Fruit fly (Drosophila melanogaster) whole organism, embryonic: Measurements from ENCODE around the gene stac.

Source experiments
- Abd-B ChIP-seq: fragments of 200-800 bp; sonication (Bioruptor generic); optimal IDR thresholded peaks from 2 replicates; lab custom pipeline; 2018; ENCODE audit warnings: missing biosample characterization, mild to moderate bottlenecking, missing genetic modification characterization, moderate library complexity
- B-H2 ChIP-seq: fragments of 200-800 bp; sonication (Bioruptor generic); optimal IDR thresholded peaks from 2 replicates; lab custom pipeline; 2018; ENCODE audit warnings: missing biosample characterization, mild to moderate bottlenecking, missing genetic modification characterization
- CG10565 ChIP-seq: fragments of 200-800 bp; sonication (Bioruptor generic); optimal IDR thresholded peaks from 3 replicates; lab custom pipeline; 2016; ENCODE audit warnings: missing biosample characterization, mild to moderate bottlenecking, missing genetic modification characterization
- CG10959 ChIP-seq: fragments of 200-800 bp; sonication (Bioruptor generic); IDR thresholded peaks from 2 replicates; pipeline ENCODE4 v1.3.6; 2022; ENCODE audit warnings: missing biosample characterization, missing genetic modification characterization
- CG11456 ChIP-seq: fragments of 200-800 bp; sonication (Bioruptor generic); IDR thresholded peaks from 3 replicates; pipeline ENCODE4 v1.3.6; 2022; ENCODE audit warnings: missing biosample characterization, missing genetic modification characterization
- CG11560 ChIP-seq: fragments of 200-800 bp; sonication (Bioruptor generic); IDR thresholded peaks from 3 replicates; pipeline ENCODE4 v1.3.6; 2022; ENCODE audit warnings: missing biosample characterization, missing genetic modification characterization
- CG13287 ChIP-seq: fragments of 200-800 bp; sonication (Bioruptor generic); IDR thresholded peaks from 2 replicates; pipeline ENCODE4 v1.3.6; 2022; ENCODE audit warnings: missing biosample characterization, missing genetic modification characterization; ENCODE audit not compliant: partially characterized antibody
- CG13624 ChIP-seq: fragments of 200-800 bp; sonication (Bioruptor generic); optimal IDR thresholded peaks from 2 replicates; lab custom pipeline; 2016; ENCODE audit warnings: missing biosample characterization, missing genetic modification characterization
- CG14014 ChIP-seq: fragments of 200-800 bp; sonication (Bioruptor generic); IDR thresholded peaks from 2 replicates; pipeline ENCODE4 v1.3.6; 2022; ENCODE audit warnings: missing biosample characterization, missing genetic modification characterization
- CG1647 ChIP-seq: fragments of 200-800 bp; sonication (Bioruptor generic); optimal IDR thresholded peaks from 3 replicates; lab custom pipeline; 2016; ENCODE audit warnings: missing biosample characterization, missing genetic modification characterization
- CG17385 ChIP-seq: fragments of 200-800 bp; sonication (Bioruptor generic); optimal IDR thresholded peaks from 3 replicates; lab custom pipeline; 2018; ENCODE audit warnings: missing biosample characterization, mild to moderate bottlenecking, missing genetic modification characterization
- CG17612 ChIP-seq: fragments of 200-800 bp; sonication (Bioruptor generic); IDR thresholded peaks from 2 replicates; pipeline ENCODE4 v1.3.6; 2022; ENCODE audit warnings: missing biosample characterization, missing genetic modification characterization
- CG18011 ChIP-seq: fragments of 200-800 bp; sonication (Bioruptor generic); optimal IDR thresholded peaks from 2 replicates; lab custom pipeline; 2017; ENCODE audit warnings: missing biosample characterization, missing genetic modification characterization, mild to moderate bottlenecking, moderate library complexity, missing genotype
- CG2199 ChIP-seq: fragments of 200-800 bp; sonication (Bioruptor generic); IDR thresholded peaks from 3 replicates; pipeline ENCODE4 v1.3.6; 2022; ENCODE audit warnings: missing biosample characterization, missing genetic modification characterization
- CG2202 ChIP-seq: fragments of 200-800 bp; sonication (Bioruptor generic); optimal IDR thresholded peaks from 2 replicates; lab custom pipeline; 2018; ENCODE audit warnings: missing biosample characterization, mild to moderate bottlenecking, missing genetic modification characterization
- CG30403 ChIP-seq: fragments of 200-800 bp; sonication (Bioruptor generic); optimal IDR thresholded peaks from 3 replicates; lab custom pipeline; 2016; ENCODE audit warnings: missing biosample characterization, missing genetic modification characterization
- CG3065 ChIP-seq: fragments of 200-800 bp; sonication (Bioruptor generic); optimal IDR thresholded peaks from 2 replicates; lab custom pipeline; 2016; ENCODE audit warnings: missing biosample characterization, missing genetic modification characterization
- CG3163 ChIP-seq: fragments of 200-800 bp; sonication (Bioruptor generic); optimal IDR thresholded peaks from 3 replicates; lab custom pipeline; 2016; ENCODE audit warnings: missing biosample characterization, missing genetic modification characterization
- CG33213 ChIP-seq: fragments of 200-800 bp; sonication (Bioruptor generic); optimal IDR thresholded peaks from 3 replicates; lab custom pipeline; 2016; ENCODE audit warnings: missing biosample characterization, missing genetic modification characterization
- CG34376 ChIP-seq: fragments of 200-800 bp; sonication (Bioruptor generic); optimal IDR thresholded peaks from 2 replicates; lab custom pipeline; 2018; ENCODE audit warnings: missing biosample characterization, mild to moderate bottlenecking, missing genetic modification characterization
- CG4360 ChIP-seq: fragments of 200-800 bp; sonication (Bioruptor generic); IDR thresholded peaks from 2 replicates; pipeline ENCODE4 v1.3.6; 2022; ENCODE audit warnings: missing biosample characterization, missing genetic modification characterization
- CG4730 ChIP-seq: fragments of 200-800 bp; sonication (Bioruptor generic); IDR thresholded peaks from 2 replicates; pipeline ENCODE4 v1.3.6; 2022; ENCODE audit warnings: missing biosample characterization, missing genetic modification characterization
- CG5245 ChIP-seq: fragments of 200-800 bp; sonication (Bioruptor generic); optimal IDR thresholded peaks from 3 replicates; lab custom pipeline; 2016; ENCODE audit warnings: missing biosample characterization, missing genetic modification characterization
- CG6689 ChIP-seq: fragments of 200-800 bp; sonication (Bioruptor generic); IDR thresholded peaks from 2 replicates; pipeline ENCODE4 v1.3.6; 2022; ENCODE audit warnings: missing biosample characterization, missing genetic modification characterization
- CG7556 ChIP-seq: fragments of 200-800 bp; sonication (Bioruptor generic); optimal IDR thresholded peaks from 2 replicates; lab custom pipeline; 2017; ENCODE audit warnings: missing biosample characterization, mild to moderate bottlenecking, missing genetic modification characterization
- CG7839 ChIP-seq: fragments of 200-800 bp; sonication (Bioruptor generic); optimal IDR thresholded peaks from 3 replicates; lab custom pipeline; 2018; ENCODE audit warnings: missing biosample characterization, mild to moderate bottlenecking, missing genetic modification characterization, moderate library complexity
- CG8765 ChIP-seq: fragments of 200-800 bp; sonication (Bioruptor generic); IDR thresholded peaks from 2 replicates; pipeline ENCODE4 v1.3.6; 2022; ENCODE audit warnings: missing biosample characterization, missing genetic modification characterization
- CG9437 ChIP-seq: fragments of 200-800 bp; sonication (Bioruptor generic); optimal IDR thresholded peaks from 2 replicates; lab custom pipeline; 2018; ENCODE audit warnings: missing biosample characterization, mild to moderate bottlenecking, missing genetic modification characterization
- CTCF ChIP-seq: fragments of 200-800 bp; sonication (Bioruptor generic); optimal IDR thresholded peaks from 2 replicates; lab custom pipeline; 2017; ENCODE audit warnings: missing biosample characterization, mild to moderate bottlenecking, missing genetic modification characterization, moderate library complexity
- D ChIP-seq, 2 experiments: fragments of 200-800 bp in 1 of 2; fragments of >200 bp in 1 of 2; sonication (Bioruptor generic) in 1 of 2; optimal IDR thresholded peaks; 2 replicates in 1 of 2; 3 replicates in 1 of 2; lab custom pipeline; 2017; ENCODE audit warnings: mild to moderate bottlenecking in 1 of 2, missing biosample characterization in 1 of 2, missing genetic modification characterization in 1 of 2, missing genetic modification reagents in 1 of 2
- Med ChIP-seq: fragments of 200-800 bp; sonication (Bioruptor generic); peaks from one replicate; lab custom pipeline; 2016; ENCODE audit warnings: missing biosample characterization, missing genetic modification characterization, mild to moderate bottlenecking, inconsistent platforms, moderate library complexity
- Sry-β ChIP-seq: fragments of 200-800 bp; sonication (Bioruptor generic); optimal IDR thresholded peaks from 2 replicates; lab custom pipeline; 2018; ENCODE audit warnings: missing biosample characterization, mild to moderate bottlenecking, missing genetic modification characterization, moderate library complexity
- ac ChIP-seq: fragments of 200-800 bp; sonication (Bioruptor generic); optimal IDR thresholded peaks from 3 replicates; lab custom pipeline; 2017; ENCODE audit warnings: missing biosample characterization, mild to moderate bottlenecking, missing genetic modification characterization
- al ChIP-seq: fragments of 200-800 bp; sonication (Bioruptor generic); IDR thresholded peaks from 2 replicates; pipeline ENCODE4 v1.3.6; 2022; ENCODE audit warnings: missing biosample characterization, missing genetic modification characterization
- ara ChIP-seq: fragments of 200-800 bp; sonication (Bioruptor generic); IDR thresholded peaks from 2 replicates; pipeline ENCODE4 v1.3.6; 2022; ENCODE audit warnings: missing biosample characterization, missing genetic modification characterization
- cad ChIP-seq: fragments of >200 bp; optimal IDR thresholded peaks from 2 replicates; lab custom pipeline; 2017; ENCODE audit warnings: missing biosample characterization, missing genetic modification characterization
- fd64A ChIP-seq: fragments of 200-800 bp; sonication (Bioruptor generic); optimal IDR thresholded peaks from 3 replicates; lab custom pipeline; 2018; ENCODE audit warnings: missing biosample characterization, mild to moderate bottlenecking, missing genetic modification characterization
- ftz-f1 ChIP-seq: fragments of 200-800 bp; sonication (Bioruptor generic); optimal IDR thresholded peaks from 2 replicates; lab custom pipeline; 2016; ENCODE audit warnings: missing biosample characterization, missing genetic modification characterization
- gcm ChIP-seq: fragments of 200-800 bp; sonication (Bioruptor generic); optimal IDR thresholded peaks from 2 replicates; lab custom pipeline; 2019; ENCODE audit warnings: missing biosample characterization, mild to moderate bottlenecking, missing genetic modification characterization, moderate library complexity
- hth ChIP-seq: fragments of >200 bp; optimal IDR thresholded peaks from 2 replicates; lab custom pipeline; 2017; ENCODE audit warnings: inconsistent platforms
- kah ChIP-seq: fragments of 200-800 bp; sonication (Bioruptor generic); optimal IDR thresholded peaks from 2 replicates; lab custom pipeline; 2018; ENCODE audit warnings: missing biosample characterization, mild to moderate bottlenecking, missing genetic modification characterization
- maf-S ChIP-seq: fragments of 200-800 bp; sonication (Bioruptor generic); optimal IDR thresholded peaks from 2 replicates; lab custom pipeline; 2016; ENCODE audit warnings: missing biosample characterization, missing genetic modification characterization
- pb ChIP-seq: fragments of 200-800 bp; sonication (Bioruptor generic); optimal IDR thresholded peaks from 3 replicates; lab custom pipeline; 2016; ENCODE audit warnings: missing biosample characterization, missing genetic modification characterization
- psq ChIP-seq: fragments of 200-800 bp; sonication (Bioruptor generic); optimal IDR thresholded peaks from 2 replicates; lab custom pipeline; 2017; ENCODE audit warnings: missing biosample characterization, missing genetic modification characterization
- ro ChIP-seq: fragments of 200-800 bp; sonication (Bioruptor generic); IDR thresholded peaks from 2 replicates; pipeline ENCODE4 v1.3.6; 2022; ENCODE audit warnings: missing biosample characterization, missing genetic modification characterization
- sens ChIP-seq: fragments of 200-800 bp; sonication (Bioruptor generic); peaks from one replicate; lab custom pipeline; 2016; ENCODE audit warnings: missing biosample characterization, missing genetic modification characterization
- shn ChIP-seq: fragments of 200-800 bp; sonication (Bioruptor generic); optimal IDR thresholded peaks from 3 replicates; lab custom pipeline; 2016; ENCODE audit warnings: missing biosample characterization, missing genetic modification characterization
- sr ChIP-seq: fragments of 200-800 bp; sonication (Bioruptor generic); IDR thresholded peaks from 3 replicates; pipeline ENCODE4 v1.3.6; 2022; ENCODE audit warnings: missing biosample characterization, missing genetic modification characterization
- tll ChIP-seq, 2 experiments: fragments of 200-800 bp in 1 of 2; fragments of >200 bp in 1 of 2; sonication (Bioruptor generic) in 1 of 2; optimal IDR thresholded peaks; 2 replicates each; lab custom pipeline; 2017 to 2019; ENCODE audit warnings: missing biosample characterization in 2 of 2, missing genetic modification characterization in 2 of 2, mild to moderate bottlenecking in 1 of 2, moderate library complexity in 1 of 2
- trem ChIP-seq: fragments of 200-800 bp; optimal IDR thresholded peaks from 3 replicates; lab custom pipeline; 2019; ENCODE audit warnings: missing biosample characterization, mild to moderate bottlenecking, missing genetic modification characterization, moderate library complexity
- tx ChIP-seq: fragments of 200-800 bp; sonication (Bioruptor generic); optimal IDR thresholded peaks from 2 replicates; lab custom pipeline; 2016; ENCODE audit warnings: missing biosample characterization, missing genetic modification characterization

The stac gene

dm6 chr3R:25074558-25074964 is 18.5 kb downstream of the stac start, which contains the start of the genes shams and CG11920 (continued):
- TF ChIP-seq CG33213 (GFP tag; lab: Kevin White, UChicago) (no peak), CG13624 (no peak), CG17385 (GFP tag; lab: Kevin White, UChicago) (no peak), CG14014 (GFP tag; lab: Robert Waterston, UW) (no peak), trem (peak; percentile 84), sr (GFP tag; lab: Robert Waterston, UW) (no peak), psq (no peak), CG17612 (GFP tag; lab: Robert Waterston, UW) (no peak), B-H2 (GFP tag; lab: Kevin White, UChicago) (no peak), CG11456 (GFP tag; lab: Robert Waterston, UW) (no peak), Abd-B (GFP tag; lab: Kevin White, UChicago) (no peak), al (GFP tag; lab: Robert Waterston, UW) (no peak), CG18011 (GFP tag; lab: Kevin White, UChicago) (no peak), CTCF (no peak), CG6689 (GFP tag; lab: Robert Waterston, UW) (no peak), maf-S (GFP tag; lab: Kevin White, UChicago) (no peak), CG1647 (GFP tag; lab: Kevin White, UChicago) (no peak)

DNA sequence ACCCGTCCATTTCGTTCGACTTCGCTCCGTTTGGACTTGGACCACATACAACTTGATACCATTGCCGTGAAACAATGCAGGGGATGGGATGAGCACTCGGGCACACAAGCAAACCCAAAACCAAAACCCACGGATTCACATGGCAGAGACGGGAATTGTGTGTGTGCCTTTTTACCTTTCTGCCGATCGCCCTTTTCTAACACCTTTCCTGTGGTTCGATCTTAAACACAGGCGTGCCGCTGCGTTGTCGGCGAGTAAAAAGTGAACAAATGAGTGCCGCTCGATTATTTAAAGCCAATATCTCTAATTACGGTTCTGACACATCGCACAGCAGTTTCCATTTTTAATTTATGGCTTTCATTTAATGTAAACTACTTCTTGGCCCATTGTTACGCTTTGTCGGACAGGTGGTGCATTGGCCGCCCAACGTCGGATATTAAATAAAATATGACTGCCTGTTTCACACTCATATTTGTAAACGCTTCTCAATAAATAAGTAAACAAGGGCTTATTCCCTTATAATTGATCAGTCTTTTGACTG is 21.3 kb downstream of the stac start:
- TF ChIP-seq CG8765 (GFP tag; lab: Robert Waterston, UW) = no peak
- TF ChIP-seq kah (GFP tag; lab: Kevin White, UChicago) = no peak
- peak; percentile 16 for TF ChIP-seq D (optimal IDR thresholded peaks at IDR 0.05; lab: Kevin White, UChicago)
- TF ChIP-seq D (GFP tag; optimal IDR thresholded peaks at IDR 0.05; lab: Kevin White, UChicago) = no peak
- peak; percentile 25 for TF ChIP-seq CG5245
- TF ChIP-seq CG10959 (GFP tag; lab: Robert Waterston, UW) = no peak
- no peak for TF ChIP-seq CG11560
- TF ChIP-seq tx (GFP tag; lab: Kevin White, UChicago) = no peak
- TF ChIP-seq CG4730 (GFP tag; lab: Robert Waterston, UW) = no peak
- TF ChIP-seq CG34376 = no peak
- no peak for TF ChIP-seq sr (GFP tag; lab: Robert Waterston, UW)
- no peak for TF ChIP-seq Sry-β (GFP tag; lab: Kevin White, UChicago)
- TF ChIP-seq ro = no peak
- no peak for TF ChIP-seq fd64A (GFP tag; lab: Kevin White, UChicago)
- no peak for TF ChIP-seq CG4360 (GFP tag; lab: Robert Waterston, UW)
- TF ChIP-seq Med (GFP tag; lab: Kevin White, UChicago) = peak; percentile 64
- TF ChIP-seq ara (GFP tag; lab: Robert Waterston, UW) = no peak
- TF ChIP-seq CG3065 = no peak
- no peak for TF ChIP-seq CG13287 (GFP tag; lab: Robert Waterston, UW)
- TF ChIP-seq CG11456 (GFP tag; lab: Robert Waterston, UW) = no peak
- peak; percentile 8 for TF ChIP-seq ac (GFP tag; lab: Kevin White, UChicago)
- TF ChIP-seq gcm = no peak
- no peak for TF ChIP-seq CG2202 (tag; lab: Kevin White, UChicago)
- TF ChIP-seq shn (GFP tag; lab: Kevin White, UChicago) = no peak
- no peak for TF ChIP-seq CG7839 (tag; lab: Kevin White, UChicago)
- TF ChIP-seq pb (GFP tag; lab: Kevin White, UChicago) = no peak
- TF ChIP-seq ftz-f1 (GFP tag; lab: Kevin White, UChicago) = no peak
- TF ChIP-seq sens (GFP tag; lab: Kevin White, UChicago) = peak; percentile 8
- TF ChIP-seq tll (GFP tag; optimal IDR thresholded peaks at IDR 0.05; lab: Kevin White, UChicago) = peak in 1 of 2 experiments; percentile 89
- peak; percentile 85; the same call in 2 of the 3 replicates for TF ChIP-seq CG2199 (GFP tag; lab: Robert Waterston, UW)
- TF ChIP-seq cad = peak; percentile 75
- TF ChIP-seq CG7556 (GFP tag; lab: Kevin White, UChicago) = no peak
- peak; percentile 50 for TF ChIP-seq hth
- TF ChIP-seq CG3163 (GFP tag; lab: Kevin White, UChicago) = no peak
- no peak for TF ChIP-seq CG10565
- no peak for TF ChIP-seq CG9437
- TF ChIP-seq CG30403 = no peak
